Worm (Caenorhabditis elegans) whole organism, midembryonic: ENCODE measurements around the gene K11E4.1.

ENCODE experiments used
- T22C8.4 ChIP-seq: fragments of 200-800 bp; sonication (Bioruptor generic); IDR thresholded peaks from 2 replicates; pipeline ENCODE4 v1.3.6; 2022; ENCODE audit warnings: missing genetic modification characterization, missing compliant biosample characterization
- cog-1 ChIP-seq: sonication (generic microtip); optimal IDR thresholded peaks from 2 replicates; lab custom pipeline; 2016; ENCODE audit warnings: missing genetic modification characterization, missing compliant biosample characterization
- flt-1 ChIP-seq: fragments of 200-800 bp; sonication (Bioruptor generic); IDR thresholded peaks from 2 replicates; pipeline ENCODE4 v1.3.6; 2022; ENCODE audit warnings: missing genetic modification characterization, missing compliant biosample characterization
- klf-2 ChIP-seq: fragments of 200-800 bp; sonication (Bioruptor generic); conservative IDR thresholded peaks from 2 replicates; pipeline ENCODE4 v1.3.6; 2022; ENCODE audit warnings: missing genetic modification reagents, missing genetic modification characterization, missing compliant biosample characterization
- med-1 ChIP-seq: sonication (generic microtip); optimal IDR thresholded peaks from 2 replicates; lab custom pipeline; 2017; ENCODE audit warnings: missing genetic modification characterization, mild to moderate bottlenecking, missing compliant biosample characterization, antibody characterized with exemption, missing genetic modification reagents; ENCODE audit not compliant: insufficient read depth
- ref-1 ChIP-seq: fragments of 200-800 bp; sonication (Bioruptor generic); conservative IDR thresholded peaks from 2 replicates; pipeline ENCODE4 v1.3.6; 2022; ENCODE audit warnings: missing genetic modification reagents, missing genetic modification characterization, missing compliant biosample characterization
- tab-1 ChIP-seq: fragments of 200-800 bp; sonication (Bioruptor generic); IDR thresholded peaks from 2 replicates; pipeline ENCODE4 v1.3.6; 2022; ENCODE audit warnings: missing genetic modification characterization, missing compliant biosample characterization
- ztf-23 ChIP-seq: fragments of 200-800 bp; sonication (Bioruptor generic); IDR thresholded peaks from 2 replicates; pipeline ENCODE4 v1.3.6; 2022; ENCODE audit warnings: missing genetic modification reagents, missing genetic modification characterization, missing compliant biosample characterization
- ztf-29 ChIP-seq: fragments of 200-800 bp; sonication (Bioruptor generic); IDR thresholded peaks from 2 replicates; pipeline ENCODE4 v1.3.6; 2022; ENCODE audit warnings: missing genetic modification reagents, missing genetic modification characterization, missing compliant biosample characterization

K11E4.1 gene

ce11 chrX:13685725-13686124 is 28.2 kb upstream of the K11E4.1 start:
- TF ChIP-seq klf-2 (GFP tag; lab: Robert Waterston, UW) (no peak), flt-1 (GFP tag; lab: Robert Waterston, UW) (no peak), ztf-23 (GFP tag; lab: Robert Waterston, UW) (no peak), tab-1 (GFP tag; lab: Robert Waterston, UW) (no peak), T22C8.4 (GFP tag; lab: Robert Waterston, UW) (no peak), ztf-29 (GFP tag; lab: Robert Waterston, UW) (no peak)

- TF ChIP-seq tab-1 (GFP tag; lab: Robert Waterston, UW): no peak
- TF ChIP-seq cog-1 (tag; lab: Kevin White, UChicago): peak; percentile 75
Observed at ce11 chrX:13687111-13687512, 26.8 kb upstream of the K11E4.1 start.

- TF ChIP-seq med-1 (GFP tag; lab: Kevin White, UChicago) (no peak), tab-1 (GFP tag; lab: Robert Waterston, UW) (no peak), T22C8.4 (GFP tag; lab: Robert Waterston, UW) (no peak), cog-1 (tag; lab: Kevin White, UChicago) (no peak), flt-1 (GFP tag; lab: Robert Waterston, UW) (no peak), ztf-29 (GFP tag; lab: Robert Waterston, UW) (no peak), klf-2 (GFP tag; lab: Robert Waterston, UW) (no peak), ztf-23 (GFP tag; lab: Robert Waterston, UW) (no peak), ref-1 (no peak)
Observed at ce11 chrX:13687655-13688054, 26.3 kb upstream of the K11E4.1 start, which contains the start of gene adm-2. Gene adm-2 (plus strand): TSS chrX:13687955.

ce11 chrX:13690333-13690732 is 23.6 kb upstream of the K11E4.1 start:
- TF ChIP-seq med-1 (GFP tag; lab: Kevin White, UChicago): no peak
- TF ChIP-seq ztf-29 (GFP tag; lab: Robert Waterston, UW): no peak
- no peak for TF ChIP-seq cog-1 (tag; lab: Kevin White, UChicago)
- no peak for TF ChIP-seq tab-1 (GFP tag; lab: Robert Waterston, UW)
- no peak for TF ChIP-seq flt-1 (GFP tag; lab: Robert Waterston, UW)
- TF ChIP-seq ref-1: no peak

- TF ChIP-seq flt-1 (GFP tag; lab: Robert Waterston, UW): no peak
- no peak for TF ChIP-seq tab-1 (GFP tag; lab: Robert Waterston, UW)
- no peak for TF ChIP-seq T22C8.4 (GFP tag; lab: Robert Waterston, UW)
- no peak for TF ChIP-seq ref-1
Observed at ce11 chrX:13696152-13696551, 17.8 kb upstream of the K11E4.1 start.

- TF ChIP-seq ztf-23 (GFP tag; lab: Robert Waterston, UW) (no peak), flt-1 (GFP tag; lab: Robert Waterston, UW) (0 out of 2 replicates have a peak, but pooled peaks have one; percentile 44)
Observed at ce11 chrX:13697520-13697919, 16.4 kb upstream of the K11E4.1 start.

ce11 chrX:13700642-13701233 is 13.2 kb upstream of the K11E4.1 start:
- peak; percentile 51 for TF ChIP-seq med-1 (GFP tag; lab: Kevin White, UChicago)
- peak; percentile 69 for TF ChIP-seq klf-2 (GFP tag; lab: Robert Waterston, UW)
- TF ChIP-seq flt-1 (GFP tag; lab: Robert Waterston, UW): peak; percentile 88
- TF ChIP-seq cog-1 (tag; lab: Kevin White, UChicago): peak; percentile 98
- TF ChIP-seq tab-1 (GFP tag; lab: Robert Waterston, UW): peak; percentile 64; the same call in 1 of the 2 replicates
- TF ChIP-seq T22C8.4 (GFP tag; lab: Robert Waterston, UW): peak; percentile 55; the same call in 1 of the 2 replicates
- TF ChIP-seq ztf-23 (GFP tag; lab: Robert Waterston, UW): peak; percentile 84
- TF ChIP-seq ref-1: no peak
- TF ChIP-seq ztf-29 (GFP tag; lab: Robert Waterston, UW): peak; percentile 56; the same call in 1 of the 2 replicates

ce11 chrX:13702923-13703322 is 11.0 kb upstream of the K11E4.1 start:
- TF ChIP-seq ref-1 (no peak), tab-1 (GFP tag; lab: Robert Waterston, UW) (no peak), ztf-29 (GFP tag; lab: Robert Waterston, UW) (no peak), T22C8.4 (GFP tag; lab: Robert Waterston, UW) (no peak), klf-2 (GFP tag; lab: Robert Waterston, UW) (no peak), ztf-23 (GFP tag; lab: Robert Waterston, UW) (no peak), med-1 (GFP tag; lab: Kevin White, UChicago) (no peak), flt-1 (GFP tag; lab: Robert Waterston, UW) (no peak), cog-1 (tag; lab: Kevin White, UChicago) (no peak)

- no peak for TF ChIP-seq ztf-23 (GFP tag; lab: Robert Waterston, UW)
- TF ChIP-seq med-1 (GFP tag; lab: Kevin White, UChicago): no peak
- no peak for TF ChIP-seq cog-1 (tag; lab: Kevin White, UChicago)
- TF ChIP-seq flt-1 (GFP tag; lab: Robert Waterston, UW): no peak
- TF ChIP-seq klf-2 (GFP tag; lab: Robert Waterston, UW): no peak
- no peak for TF ChIP-seq tab-1 (GFP tag; lab: Robert Waterston, UW)
- TF ChIP-seq ref-1: no peak
- TF ChIP-seq T22C8.4 (GFP tag; lab: Robert Waterston, UW): no peak
- no peak for TF ChIP-seq ztf-29 (GFP tag; lab: Robert Waterston, UW)
Observed at ce11 chrX:13706607-13707006, 7.3 kb upstream of the K11E4.1 start, which contains the start of gene K02D3.1. Gene K02D3.1 (plus strand): TSS chrX:13706907.

- TF ChIP-seq cog-1 (tag; lab: Kevin White, UChicago) (no peak), T22C8.4 (GFP tag; lab: Robert Waterston, UW) (no peak), ztf-23 (GFP tag; lab: Robert Waterston, UW) (no peak), flt-1 (GFP tag; lab: Robert Waterston, UW) (no peak), tab-1 (GFP tag; lab: Robert Waterston, UW) (no peak), med-1 (GFP tag; lab: Kevin White, UChicago) (no peak), klf-2 (GFP tag; lab: Robert Waterston, UW) (no peak), ref-1 (no peak), ztf-29 (GFP tag; lab: Robert Waterston, UW) (no peak)
Observed at ce11 chrX:13709060-13709459, 4.9 kb upstream of the K11E4.1 start.
